Fruit fly (Drosophila melanogaster): ENCODE results near the gene Pgant5.

The Pgant5 gene

dm6 chr2L:5060952-5061478, 32.4 kb downstream of the Pgant5 start (continued):
- TF ChIP-seq Ravus (GFP tag; IDR thresholded peaks at IDR 0.05) (peak; percentile 18), Neu2 (GFP tag; optimal IDR thresholded peaks at IDR 0.05; ENCODE audit: borderline replicate concordance) (no peak), NC2β (GFP tag; optimal IDR thresholded peaks at IDR 0.05) (peak; percentile 28), luna (GFP tag; optimal IDR thresholded peaks at IDR 0.05) (peak; percentile 34), CG8478 (optimal IDR thresholded peaks at IDR 0.05) (no peak), CG3407 (GFP tag; optimal IDR thresholded peaks at IDR 0.05) (peak; percentile 47), CG18619 (GFP tag; optimal IDR thresholded peaks at IDR 0.05) (peak; percentile 60), CG18764 (GFP tag; optimal IDR thresholded peaks at IDR 0.05) (peak; percentile 11), CG8944 (GFP tag; optimal IDR thresholded peaks at IDR 0.05) (peak; percentile 12), HHEX (GFP tag; optimal IDR thresholded peaks at IDR 0.05) (peak; percentile 76), CG10321 (GFP tag; IDR thresholded peaks at IDR 0.05) (peak; percentile 22; the same call in 1 of the 2 replicates), CG18262 (tag; optimal IDR thresholded peaks at IDR 0.05) (peak; percentile 45), CG4404 (GFP tag; IDR thresholded peaks at IDR 0.05) (no peak), CG4328 (GFP tag; optimal IDR thresholded peaks at IDR 0.05) (peak; percentile 46), CG2678 (tag; optimal IDR thresholded peaks at IDR 0.05) (peak; percentile 80), gsb (GFP tag; IDR thresholded peaks at IDR 0.05) (peak; percentile 49), tio (GFP tag; optimal IDR thresholded peaks at IDR 0.05) (peak; percentile 46), vfl (GFP tag; optimal IDR thresholded peaks at IDR 0.05) (no peak), Tbp (GFP tag; optimal IDR thresholded peaks at IDR 0.05) (no peak), Hand (GFP tag; optimal IDR thresholded peaks at IDR 0.05) (peak; percentile 45), Camta (GFP tag; optimal IDR thresholded peaks at IDR 0.05) (peak; percentile 80), ATbp (GFP tag; optimal IDR thresholded peaks at IDR 0.05) (peak; percentile 73), MTF-1 (GFP tag; optimal IDR thresholded peaks at IDR 0.05; ENCODE audit: borderline replicate concordance) (peak; percentile 21), shn (GFP tag; optimal IDR thresholded peaks at IDR 0.05) (peak; percentile 5), knrl (GFP tag; IDR thresholded peaks at IDR 0.05; ENCODE audit: partially characterized antibody) (no peak), ind (GFP tag; optimal IDR thresholded peaks at IDR 0.05) (peak; percentile 8), CG12391 (tag; optimal IDR thresholded peaks at IDR 0.05) (peak; percentile 65), CG11456 (GFP tag; IDR thresholded peaks at IDR 0.05) (peak; percentile 69; the same call in 1 of the 3 replicates), disco-r (GFP tag; optimal IDR thresholded peaks at IDR 0.05) (peak; percentile 61), CG7963 (GFP tag; IDR thresholded peaks at IDR 0.05; ENCODE audit: partially characterized antibody) (no peak), CG2712 (tag; optimal IDR thresholded peaks at IDR 0.05) (peak; percentile 57), lov (optimal IDR thresholded peaks at IDR 0.05) (no peak), lov (GFP tag; IDR thresholded peaks at IDR 0.05) (0 out of 3 replicates have a peak, but pooled peaks have one; percentile 20), jing (GFP tag; optimal IDR thresholded peaks at IDR 0.05) (peak; percentile 31), chinmo (GFP tag; IDR thresholded peaks at IDR 0.05; ENCODE audit: partially characterized antibody) (no peak), Ets65A (GFP tag) (peak; percentile 88), CG13424 (tag; optimal IDR thresholded peaks at IDR 0.05) (peak; percentile 56), salm (tag; optimal IDR thresholded peaks at IDR 0.05) (peak; percentile 24), CG11504 (tag; optimal IDR thresholded peaks at IDR 0.05) (peak; percentile 71), CG4730 (GFP tag; IDR thresholded peaks at IDR 0.05) (peak; percentile 46; the same call in 1 of the 2 replicates), CG10147 (GFP tag; optimal IDR thresholded peaks at IDR 0.05) (peak; percentile 15), CG1792 (GFP tag; optimal IDR thresholded peaks at IDR 0.05) (peak; percentile 56), schlank (tag; optimal IDR thresholded peaks at IDR 0.05) (peak; percentile 69), prd (optimal IDR thresholded peaks at IDR 0.05) (no peak), prd (GFP tag; IDR thresholded peaks at IDR 0.05) (peak; percentile 54; the same call in 2 of the 3 replicates), Ets97D (GFP tag; optimal IDR thresholded peaks at IDR 0.05) (no peak), CG6254 (GFP tag; optimal IDR thresholded peaks at IDR 0.05) (peak; percentile 59), row (GFP tag; IDR thresholded peaks at IDR 0.05) (peak; percentile 80), Fer1 (GFP tag; optimal IDR thresholded peaks at IDR 0.05) (peak; percentile 89), mld (GFP tag; IDR thresholded peaks at IDR 0.05; ENCODE audit: partially characterized antibody) (no peak), CG7556 (GFP tag; optimal IDR thresholded peaks at IDR 0.05) (peak; percentile 75)
